Fruit fly (Drosophila melanogaster) Kc167 (cell line): ENCODE results near the gene CG3294.

Experiments
- insv ChIP-seq: fragments of >200 bp; optimal IDR thresholded peaks from 3 replicates; lab custom pipeline; 2018; ENCODE audit warnings: missing external identifiers
- ttk ChIP-seq: sonication (Bioruptor generic); optimal IDR thresholded peaks from 2 replicates; lab custom pipeline; 2017; ENCODE audit warnings: missing external identifiers

DNA sequence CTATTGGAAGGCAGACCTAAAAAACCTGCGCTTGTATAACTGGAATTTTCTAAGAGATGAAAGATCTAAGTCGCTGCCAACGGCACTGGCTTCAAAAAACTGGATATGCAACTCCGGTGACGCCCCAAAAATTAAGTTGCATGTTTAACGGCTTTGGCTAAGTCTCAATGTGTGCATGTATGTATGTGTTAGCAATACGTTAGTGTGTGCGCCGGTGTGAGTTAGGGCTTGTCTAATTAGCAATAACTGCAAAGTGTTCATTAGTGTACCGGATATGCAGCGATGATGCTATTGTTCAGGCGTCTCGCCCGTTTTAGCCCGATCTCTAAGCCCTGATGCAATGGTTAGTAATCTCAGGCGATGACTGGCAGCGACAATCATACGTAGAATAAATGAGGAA, 4.5 kb downstream of the CG3294 start:
- TF ChIP-seq ttk (lab: Kevin White, UChicago) (no peak), insv (lab: Kevin White, UChicago) (no peak)
